Worm (Caenorhabditis elegans): ENCODE results near the gene F02H6.6.

F02H6.6 gene

ce11 chrIV:14194317-14194716, 36.4 kb downstream of the F02H6.6 start:
- peak in 1 of 2 experiments; percentile 96 for TF ChIP-seq unc-62 (GFP tag; optimal IDR thresholded peaks at IDR 0.05 in 1 of 2)
- TF ChIP-seq unc-62 (tag; optimal IDR thresholded peaks at IDR 0.05), result no peak
- TF ChIP-seq F44E2.7 (GFP tag; IDR thresholded peaks at IDR 0.05), result no peak
- TF ChIP-seq nhr-10 (tag; optimal IDR thresholded peaks at IDR 0.05), result no peak
- no peak for TF ChIP-seq ctbp-1 (GFP tag; IDR thresholded peaks at IDR 0.05)

- TF ChIP-seq zip-11 (GFP tag; IDR thresholded peaks at IDR 0.05), result no peak
- no peak for TF ChIP-seq zip-2 (tag; optimal IDR thresholded peaks at IDR 0.05)
- no peak for TF ChIP-seq lin-15B (tag; optimal IDR thresholded peaks at IDR 0.05)
- TF ChIP-seq egl-27 (tag; optimal IDR thresholded peaks at IDR 0.05), result no peak
- no peak for TF ChIP-seq skn-1 (tag; optimal IDR thresholded peaks at IDR 0.05)
- no peak for TF ChIP-seq dve-1 (tag; optimal IDR thresholded peaks at IDR 0.05; ENCODE audit: insufficient read depth)
- TF ChIP-seq nhr-11 (tag; optimal IDR thresholded peaks at IDR 0.05), result no peak
- no peak for TF ChIP-seq F44E2.7 (GFP tag; IDR thresholded peaks at IDR 0.05)
- TF ChIP-seq lim-7 (GFP tag; IDR thresholded peaks at IDR 0.05), result no peak
- no peak for TF ChIP-seq ces-1 (GFP tag; optimal IDR thresholded peaks at IDR 0.05)
- no peak for TF ChIP-seq F49E8.2 (tag; optimal IDR thresholded peaks at IDR 0.05; ENCODE audit: borderline replicate concordance)
- TF ChIP-seq ZK337.2 (GFP tag; IDR thresholded peaks at IDR 0.05), result no peak
- no peak for TF ChIP-seq ZK546.5 (tag; optimal IDR thresholded peaks at IDR 0.05)
- no peak for TF ChIP-seq nhr-6 (tag; optimal IDR thresholded peaks at IDR 0.05)
- no peak for TF ChIP-seq dmd-9 (GFP tag; IDR thresholded peaks at IDR 0.05)
- no peak for TF ChIP-seq nhr-77 (tag; optimal IDR thresholded peaks at IDR 0.05)
- TF ChIP-seq ceh-20 (GFP tag; IDR thresholded peaks at IDR 0.05), result no peak
- TF ChIP-seq spr-1 (tag; optimal IDR thresholded peaks at IDR 0.05), result no peak
These were observed 37.5 kb downstream of the F02H6.6 start, which contains the start of gene K01G12.3 for ce11 chrIV:14193196-14193595. Gene K01G12.3, plus strand, starts transcription at chrIV:14193496.

- TF ChIP-seq nhr-28 (tag; optimal IDR thresholded peaks at IDR 0.05), result no peak
- TF ChIP-seq F10B5.3 (tag; optimal IDR thresholded peaks at IDR 0.05), result no peak
- TF ChIP-seq egl-27 (tag; optimal IDR thresholded peaks at IDR 0.05), result no peak
These were observed 38.8 kb downstream of the F02H6.6 start, which contains the start of gene K01G12.22 for ce11 chrIV:14191919-14192318. Gene K01G12.22, plus strand, starts transcription at chrIV:14192219.

- TF ChIP-seq unc-130 (GFP tag; optimal IDR thresholded peaks at IDR 0.05) (no peak), Y5F2A.4 (GFP tag; optimal IDR thresholded peaks at IDR 0.05) (no peak), nhr-10 (tag; optimal IDR thresholded peaks at IDR 0.05) (no peak), lim-7 (GFP tag; IDR thresholded peaks at IDR 0.05) (no peak), tra-1 (GFP tag; IDR thresholded peaks at IDR 0.05) (no peak)
These were observed 44.4 kb downstream of the F02H6.6 start for ce11 chrIV:14186264-14186663.

ce11 chrIV:14182077-14182476, 48.6 kb downstream of the F02H6.6 start, which contains the start of gene R05A10.1:
Gene R05A10.1, plus strand, starts transcription at chrIV:14182377.
- TF ChIP-seq ZK337.2 (GFP tag; IDR thresholded peaks at IDR 0.05) (no peak), unc-62 (GFP tag; optimal IDR thresholded peaks at IDR 0.05 in 1 of 2) (peak in 1 of 2 experiments; percentile 70), unc-62 (tag; optimal IDR thresholded peaks at IDR 0.05) (no peak)
